Worm (Caenorhabditis elegans) whole organism, midembryonic: Measurements from ENCODE around the gene C54G7.1.

ENCODE experiments used
- cog-1 ChIP-seq: sonication (generic microtip); optimal IDR thresholded peaks from 2 replicates; lab custom pipeline; 2016; ENCODE audit warnings: missing genetic modification characterization, missing compliant biosample characterization
- tab-1 ChIP-seq: fragments of 200-800 bp; sonication (Bioruptor generic); IDR thresholded peaks from 2 replicates; pipeline ENCODE4 v1.3.6; 2022; ENCODE audit warnings: missing genetic modification characterization, missing compliant biosample characterization
- ztf-23 ChIP-seq: fragments of 200-800 bp; sonication (Bioruptor generic); IDR thresholded peaks from 2 replicates; pipeline ENCODE4 v1.3.6; 2022; ENCODE audit warnings: missing genetic modification reagents, missing genetic modification characterization, missing compliant biosample characterization
- ztf-29 ChIP-seq: fragments of 200-800 bp; sonication (Bioruptor generic); IDR thresholded peaks from 2 replicates; pipeline ENCODE4 v1.3.6; 2022; ENCODE audit warnings: missing genetic modification reagents, missing genetic modification characterization, missing compliant biosample characterization

DNA sequence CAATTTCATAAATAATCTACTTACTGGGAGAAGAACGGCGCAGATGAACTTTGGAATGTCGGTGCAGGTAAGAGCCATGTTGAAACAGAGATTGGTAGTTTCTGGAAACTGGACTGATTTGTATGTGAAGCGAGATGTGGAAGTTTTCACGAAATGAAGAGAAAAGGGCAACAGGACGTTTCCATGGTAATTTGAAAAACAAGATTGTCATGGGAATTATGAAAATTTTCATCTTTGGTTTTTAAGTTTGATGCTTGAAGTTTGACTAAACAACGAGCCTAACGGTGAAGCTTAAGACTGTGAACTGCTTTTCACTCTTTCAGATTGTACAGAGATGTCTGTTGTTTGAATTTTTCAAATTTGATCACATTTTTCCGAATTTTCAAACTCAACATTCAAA, 31.5 kb upstream of the C54G7.1 start, which contains the start of gene T23F2.3:
- TF ChIP-seq cog-1 (tag; lab: Kevin White, UChicago) (no peak), tab-1 (no peak), ztf-29 (GFP tag; lab: Robert Waterston, UW) (no peak), ztf-23 (GFP tag; lab: Robert Waterston, UW) (no peak)
